Fruit fly (Drosophila melanogaster): ENCODE data around the gene mib1.

mib1 gene

DNA sequence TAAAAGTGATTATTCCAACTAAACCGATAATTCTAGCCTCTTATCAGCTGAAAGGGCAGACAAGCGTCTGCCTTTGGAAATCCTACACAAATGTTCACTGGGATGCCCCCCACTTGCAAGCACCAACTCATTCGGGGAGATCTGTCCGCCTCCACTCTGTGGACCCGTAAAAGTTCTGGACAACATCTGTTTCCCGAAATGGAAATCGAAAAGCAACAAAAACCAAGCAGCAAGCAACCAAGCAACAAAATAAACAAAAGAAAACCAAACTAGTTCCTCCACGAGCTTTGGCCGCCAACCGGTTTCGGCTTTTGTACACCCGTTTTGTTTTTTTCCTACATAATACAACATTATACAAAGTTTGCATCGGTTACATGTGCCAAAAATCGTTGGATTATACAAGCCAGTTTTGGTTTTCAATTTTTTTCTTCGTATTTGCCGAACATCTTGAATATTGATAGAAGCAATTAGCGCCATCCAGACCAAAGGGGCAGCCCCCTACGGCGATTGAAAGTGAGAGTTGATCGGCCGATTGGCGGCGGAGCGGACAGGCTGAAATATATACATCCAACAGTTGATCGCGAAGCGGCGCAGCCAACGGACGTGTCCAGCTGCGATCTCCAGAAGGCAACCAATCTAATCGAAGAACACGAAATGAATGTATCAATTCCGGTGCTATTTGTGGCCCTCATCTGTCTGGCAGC is 52.8 kb downstream of the mib1 start, which contains the start of gene CG17032:
CG17032 (plus strand) TSS at position 232 of the 704 bp plus-strand sequence.
- TF ChIP-seq gl (tag; optimal IDR thresholded peaks at IDR 0.05) (peak; percentile 24), CG8301 (tag; optimal IDR thresholded peaks at IDR 0.05) (no peak), Pif1A (GFP tag; optimal IDR thresholded peaks at IDR 0.05) (no peak), CG34367 (tag; optimal IDR thresholded peaks at IDR 0.05) (peak; percentile 37), EcR (GFP tag; optimal IDR thresholded peaks at IDR 0.05) (peak; percentile 83), CG9948 (tag; optimal IDR thresholded peaks at IDR 0.05) (no peak), CG13204 (GFP tag; optimal IDR thresholded peaks at IDR 0.05) (no peak), Snoo (tag; optimal IDR thresholded peaks at IDR 0.05) (no peak), CG32121 (GFP tag; IDR thresholded peaks at IDR 0.05) (no peak), rn (GFP tag; IDR thresholded peaks at IDR 0.05) (no peak), CG15710 (tag; optimal IDR thresholded peaks at IDR 0.05) (no peak), CG14655 (GFP tag; optimal IDR thresholded peaks at IDR 0.05) (no peak), CG4496 (GFP tag; IDR thresholded peaks at IDR 0.05) (no peak), D1 (tag; optimal IDR thresholded peaks at IDR 0.05) (no peak), CG17806 (tag; optimal IDR thresholded peaks at IDR 0.05) (no peak), Pif1B (GFP tag; optimal IDR thresholded peaks at IDR 0.05) (no peak), CG10348 (GFP tag; IDR thresholded peaks at IDR 0.05) (no peak), CG8159 (tag; optimal IDR thresholded peaks at IDR 0.05) (no peak), CG12605 (GFP tag; IDR thresholded peaks at IDR 0.05) (peak; percentile 64), Ets98B (GFP tag; IDR thresholded peaks at IDR 0.05) (peak; percentile 40; the same call in 1 of the 2 replicates), fd96Ca (GFP tag; IDR thresholded peaks at IDR 0.05) (peak; percentile 22; the same call in 1 of the 3 replicates)

Measured in whole organism, pupa.